Worm (Caenorhabditis elegans) whole organism, mixed stage, embryonic: ENCODE measurements around the gene bath-38.
"Not testable (repeated sequence)": the region's sequence is repeated elsewhere in the genome, so short reads cannot be mapped to it uniquely, and the experiment has no call there.

Source experiments
- bed-3 ChIP-seq: fragments of 200-800 bp; sonication (Bioruptor generic); optimal IDR thresholded peaks from 3 replicates; lab custom pipeline; 2018; ENCODE audit warnings: mild to moderate bottlenecking, missing genetic modification characterization, moderate library complexity, missing compliant biosample characterization
- blmp-1 ChIP-seq: fragments of 150-350 bp; optimal IDR thresholded peaks from 2 replicates; lab custom pipeline; 2014; ENCODE audit warnings: missing biosample characterization, missing genetic modification characterization
- ceh-39 ChIP-seq: fragments of 150-350 bp; optimal IDR thresholded peaks from 2 replicates; lab custom pipeline; 2014; ENCODE audit warnings: missing biosample characterization, missing genetic modification characterization
- ceh-43 ChIP-seq: fragments of 200-800 bp; sonication (Bioruptor generic); optimal IDR thresholded peaks from 2 replicates; lab custom pipeline; 2018; ENCODE audit warnings: mild to moderate bottlenecking, missing genetic modification characterization, moderate library complexity, missing compliant biosample characterization
- ceh-83 ChIP-seq: fragments of 200-800 bp; sonication (Bioruptor generic); optimal IDR thresholded peaks from 2 replicates; lab custom pipeline; 2018; ENCODE audit warnings: mild to moderate bottlenecking, missing genetic modification characterization, missing compliant biosample characterization
- ces-1 ChIP-seq: fragments of 150-350 bp; optimal IDR thresholded peaks from 2 replicates; lab custom pipeline; 2014; ENCODE audit warnings: missing biosample characterization, missing genetic modification reagents, missing genetic modification characterization
- elt-1 ChIP-seq: sonication (generic microtip); optimal IDR thresholded peaks from 2 replicates; lab custom pipeline; 2017; ENCODE audit warnings: missing genetic modification characterization, mild to moderate bottlenecking, missing compliant biosample characterization, antibody characterized with exemption, moderate library complexity, borderline replicate concordance; ENCODE audit not compliant: insufficient read depth
- elt-3 ChIP-seq: fragments of 150-350 bp; optimal IDR thresholded peaks from 2 replicates; lab custom pipeline; 2014; ENCODE audit warnings: missing biosample characterization, missing genetic modification characterization
- flh-1 ChIP-seq: fragments of 200-800 bp; sonication (Bioruptor generic); optimal IDR thresholded peaks from 2 replicates; lab custom pipeline; 2018; ENCODE audit warnings: mild to moderate bottlenecking, missing genetic modification characterization, moderate library complexity, missing compliant biosample characterization
- ham-2 ChIP-seq: fragments of 200-800 bp; sonication (Bioruptor generic); optimal IDR thresholded peaks from 2 replicates; lab custom pipeline; 2018; ENCODE audit warnings: mild to moderate bottlenecking, missing genetic modification characterization, missing compliant biosample characterization
- hlh-1 ChIP-seq: fragments of 150-350 bp; optimal IDR thresholded peaks from 2 replicates; lab custom pipeline; 2014; ENCODE audit warnings: missing biosample characterization, missing genetic modification reagents, missing genetic modification characterization
- lin-13 ChIP-seq: fragments of 150-350 bp; optimal IDR thresholded peaks from 2 replicates; lab custom pipeline; 2014; ENCODE audit warnings: missing biosample characterization, missing genetic modification characterization
- lin-32 ChIP-seq: fragments of 200-800 bp; sonication (Bioruptor generic); optimal IDR thresholded peaks from 2 replicates; lab custom pipeline; 2018; ENCODE audit warnings: mild to moderate bottlenecking, missing genetic modification characterization, missing compliant biosample characterization
- mab-5 ChIP-seq: fragments of 150-350 bp; optimal IDR thresholded peaks from 2 replicates; lab custom pipeline; 2014; ENCODE audit warnings: missing biosample characterization, missing genetic modification characterization
- mls-2 ChIP-seq: sonication (generic microtip); optimal IDR thresholded peaks from 2 replicates; lab custom pipeline; 2016; ENCODE audit warnings: mild to moderate bottlenecking, missing genetic modification characterization, moderate library complexity, missing compliant biosample characterization
- nhr-12 ChIP-seq: fragments of 150-350 bp; optimal IDR thresholded peaks from 2 replicates; lab custom pipeline; 2014; ENCODE audit warnings: missing biosample characterization, missing genetic modification characterization
- nhr-2 ChIP-seq: fragments of 150-350 bp; optimal IDR thresholded peaks from 2 replicates; lab custom pipeline; 2014; ENCODE audit warnings: missing biosample characterization, missing genetic modification characterization
- nhr-237 ChIP-seq: fragments of 150-350 bp; optimal IDR thresholded peaks from 2 replicates; lab custom pipeline; 2014; ENCODE audit warnings: missing biosample characterization, missing genetic modification characterization
- nhr-28 ChIP-seq: fragments of 150-350 bp; optimal IDR thresholded peaks from 2 replicates; lab custom pipeline; 2014; ENCODE audit warnings: missing biosample characterization, missing genetic modification characterization
- nhr-76 ChIP-seq: sonication (generic microtip); optimal IDR thresholded peaks from 2 replicates; lab custom pipeline; 2017; ENCODE audit warnings: missing biosample characterization, missing genetic modification characterization
- pha-4 ChIP-seq: fragments of 150-350 bp; optimal IDR thresholded peaks from 2 replicates; lab custom pipeline; 2018; ENCODE audit warnings: missing biosample characterization, missing genetic modification reagents, missing genetic modification characterization
- sem-2 ChIP-seq: fragments of 200-800 bp; sonication (Bioruptor generic); optimal IDR thresholded peaks from 2 replicates; lab custom pipeline; 2018; ENCODE audit warnings: mild to moderate bottlenecking, missing genetic modification characterization, missing compliant biosample characterization
- snpc-4 ChIP-seq: fragments of 150-350 bp; optimal IDR thresholded peaks from 2 replicates; lab custom pipeline; 2014; ENCODE audit warnings: missing biosample characterization, missing genetic modification characterization
- sptf-1 ChIP-seq: sonication (generic microtip); optimal IDR thresholded peaks from 2 replicates; lab custom pipeline; 2017; ENCODE audit warnings: mild to moderate bottlenecking, missing genetic modification characterization, moderate library complexity, missing compliant biosample characterization
- unc-120 ChIP-seq: sonication (generic microtip); optimal IDR thresholded peaks from 2 replicates; lab custom pipeline; 2017; ENCODE audit warnings: missing genetic modification characterization, missing compliant biosample characterization; ENCODE audit not compliant: poor library complexity, severe bottlenecking
- unc-39 ChIP-seq: fragments of 150-350 bp; optimal IDR thresholded peaks from 2 replicates; lab custom pipeline; 2014; ENCODE audit warnings: missing biosample characterization, missing genetic modification characterization
- unc-62 ChIP-seq: fragments of 150-350 bp; optimal IDR thresholded peaks from 2 replicates; lab custom pipeline; 2014; ENCODE audit warnings: missing biosample characterization, missing genetic modification reagents, missing genetic modification characterization
- zip-8 ChIP-seq: fragments of 150-350 bp; optimal IDR thresholded peaks from 2 replicates; lab custom pipeline; 2014; ENCODE audit warnings: missing biosample characterization, missing genetic modification characterization
- ztf-11 ChIP-seq: fragments of 150-350 bp; optimal IDR thresholded peaks from 2 replicates; lab custom pipeline; 2014; ENCODE audit warnings: missing biosample characterization, missing genetic modification characterization

bath-38 gene

ce11 chrII:10011733-10012132, 33.3 kb downstream of the bath-38 start:
- TF ChIP-seq nhr-28 (tag; lab: Kevin White, UChicago) (no peak), mls-2 (no peak), bed-3 (GFP tag; lab: Kevin White, UChicago) (no peak), unc-120 (tag; lab: Kevin White, UChicago) (no peak), nhr-2 (tag; lab: Kevin White, UChicago) (no peak), lin-32 (GFP tag; lab: Kevin White, UChicago) (no peak), pha-4 (tag; lab: Kevin White, UChicago) (no peak)

DNA sequence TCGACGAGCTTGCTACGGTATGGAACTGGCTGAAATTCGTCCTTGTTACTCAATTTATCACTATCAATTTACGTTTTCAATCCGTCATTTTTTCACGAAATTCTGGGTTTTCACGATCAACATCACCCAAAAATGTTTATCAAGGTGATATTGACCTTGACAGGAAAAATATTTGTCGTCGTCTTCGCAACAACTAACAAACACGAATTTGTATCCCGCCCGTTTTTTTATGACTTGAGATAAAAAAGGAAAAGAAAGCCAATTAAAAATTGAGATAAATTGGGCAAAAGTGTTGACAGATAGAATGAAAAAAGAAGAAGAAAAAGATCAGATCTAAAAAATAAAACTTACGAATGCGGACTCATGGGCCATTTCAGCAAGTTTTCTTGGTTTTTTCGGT, 34.2 kb downstream of the bath-38 start:
- TF ChIP-seq hlh-1 (no peak), elt-3 (tag; lab: Kevin White, UChicago) (no peak)

ce11 chrII:10008552-10008951, 36.5 kb downstream of the bath-38 start:
- TF ChIP-seq blmp-1 (tag; lab: Kevin White, UChicago): no peak
- no peak for TF ChIP-seq ceh-39 (tag; lab: Kevin White, UChicago)
- no peak for TF ChIP-seq ces-1 (GFP tag; lab: Kevin White, UChicago)

- TF ChIP-seq nhr-76 (tag; lab: Kevin White, UChicago) (no peak), nhr-12 (tag; lab: Kevin White, UChicago) (no peak), sem-2 (GFP tag; lab: Kevin White, UChicago) (no peak), hlh-1 (no peak)
- TF ChIP-seq, all 35 proteins: peak for 0
Observed at ce11 chrII:10007917-10008316, 37.2 kb downstream of the bath-38 start, which contains the start of gene ZK892.5. ZK892.5 (plus strand) TSS chrII:10008217.

DNA sequence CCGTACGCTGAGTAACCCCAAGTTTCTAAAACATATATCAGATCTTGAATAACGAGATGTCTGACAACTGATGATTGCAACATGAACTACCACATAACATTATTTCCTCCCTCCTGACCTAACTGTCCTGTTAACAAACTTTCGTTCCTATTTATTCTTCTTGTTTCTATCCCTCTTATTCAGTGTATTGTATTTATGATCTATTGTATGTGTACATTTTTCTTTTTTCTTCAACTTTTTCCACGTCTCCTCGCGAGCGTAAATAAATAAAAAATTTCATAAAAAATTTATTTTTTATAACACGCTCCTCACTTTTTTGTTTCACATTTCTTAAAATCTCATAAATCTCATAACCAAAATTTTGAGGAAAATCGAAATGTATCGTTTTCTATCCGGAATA, 38.8 kb downstream of the bath-38 start, which contains the start of gene ZK892.4:
TSS of gene ZK892.4 (plus strand) at position 301 of the 400 bp plus-strand sequence.
- TF ChIP-seq sem-2 (GFP tag; lab: Kevin White, UChicago); unc-39 (tag; lab: Kevin White, UChicago); zip-8 (tag; lab: Kevin White, UChicago): not testable (repeated sequence)
- TF ChIP-seq, all 35 proteins: peak for 0; not testable (repeated sequence) for 35

ce11 chrII:10001546-10001945, 43.5 kb downstream of the bath-38 start, which contains the start of gene ZK892.3:
ZK892.3 (plus strand) TSS chrII:10001846.
- TF ChIP-seq ztf-11 (no peak), ham-2 (GFP tag; lab: Kevin White, UChicago) (no peak), nhr-12 (tag; lab: Kevin White, UChicago) (no peak), lin-13 (tag; lab: Kevin White, UChicago) (no peak), mab-5 (tag; lab: Kevin White, UChicago) (no peak)
- TF ChIP-seq, all 35 proteins: peak for 0

- TF ChIP-seq unc-120 (tag; lab: Kevin White, UChicago): no peak
- TF ChIP-seq ztf-11: no peak
- TF ChIP-seq snpc-4 (tag; lab: Kevin White, UChicago): no peak
- no peak for TF ChIP-seq unc-62 (GFP tag; lab: Kevin White, UChicago)
- no peak for TF ChIP-seq flh-1 (GFP tag; lab: Kevin White, UChicago)
- TF ChIP-seq lin-13 (tag; lab: Kevin White, UChicago): no peak
- TF ChIP-seq blmp-1 (tag; lab: Kevin White, UChicago): no peak
- TF ChIP-seq ces-1 (GFP tag; lab: Kevin White, UChicago): no peak
- TF ChIP-seq elt-1 (tag; lab: Kevin White, UChicago): no peak
- no peak for TF ChIP-seq ham-2 (GFP tag; lab: Kevin White, UChicago)
- no peak for TF ChIP-seq nhr-28 (tag; lab: Kevin White, UChicago)
- no peak for TF ChIP-seq bed-3 (GFP tag; lab: Kevin White, UChicago)
- TF ChIP-seq hlh-1: no peak
- no peak for TF ChIP-seq sptf-1
- TF ChIP-seq lin-32 (GFP tag; lab: Kevin White, UChicago): no peak
- no peak for TF ChIP-seq nhr-237
- TF ChIP-seq ceh-43 (GFP tag; lab: Kevin White, UChicago): no peak
- TF ChIP-seq ceh-83 (GFP tag; lab: Kevin White, UChicago): no peak
- TF ChIP-seq, all 35 proteins: peak for 0
Observed at ce11 chrII:10001065-10001464, 44.0 kb downstream of the bath-38 start, which contains the start of gene nlt-1. nlt-1 (minus strand) TSS chrII:10001142.
